Worm (Caenorhabditis elegans) whole organism, mixed stage, embryonic: ENCODE results near the gene sec-16A.1.

Experiments
- drap-1 ChIP-seq: fragments of 200-800 bp; sonication (Bioruptor generic); optimal IDR thresholded peaks from 3 replicates; lab custom pipeline; 2018; ENCODE audit warnings: mild to moderate bottlenecking, missing genetic modification characterization, missing compliant biosample characterization
- elt-1 ChIP-seq: sonication (generic microtip); optimal IDR thresholded peaks from 2 replicates; lab custom pipeline; 2017; ENCODE audit warnings: missing genetic modification characterization, mild to moderate bottlenecking, missing compliant biosample characterization, antibody characterized with exemption, moderate library complexity, borderline replicate concordance; ENCODE audit not compliant: insufficient read depth
- elt-3 ChIP-seq: fragments of 150-350 bp; optimal IDR thresholded peaks from 2 replicates; lab custom pipeline; 2014; ENCODE audit warnings: missing biosample characterization, missing genetic modification characterization
- hlh-1 ChIP-seq: fragments of 150-350 bp; optimal IDR thresholded peaks from 2 replicates; lab custom pipeline; 2014; ENCODE audit warnings: missing biosample characterization, missing genetic modification reagents, missing genetic modification characterization
- mab-5 ChIP-seq: fragments of 150-350 bp; optimal IDR thresholded peaks from 2 replicates; lab custom pipeline; 2014; ENCODE audit warnings: missing biosample characterization, missing genetic modification characterization
- mep-1 ChIP-seq: fragments of 150-350 bp; optimal IDR thresholded peaks from 2 replicates; lab custom pipeline; 2017; ENCODE audit warnings: missing biosample characterization, missing genetic modification reagents, missing genetic modification characterization, inconsistent platforms
- nhr-237 ChIP-seq: fragments of 150-350 bp; optimal IDR thresholded peaks from 2 replicates; lab custom pipeline; 2014; ENCODE audit warnings: missing biosample characterization, missing genetic modification characterization
- nhr-76 ChIP-seq: sonication (generic microtip); optimal IDR thresholded peaks from 2 replicates; lab custom pipeline; 2017; ENCODE audit warnings: missing biosample characterization, missing genetic modification characterization
- snpc-4 ChIP-seq: fragments of 150-350 bp; optimal IDR thresholded peaks from 2 replicates; lab custom pipeline; 2014; ENCODE audit warnings: missing biosample characterization, missing genetic modification characterization
- unc-39 ChIP-seq: fragments of 150-350 bp; optimal IDR thresholded peaks from 2 replicates; lab custom pipeline; 2014; ENCODE audit warnings: missing biosample characterization, missing genetic modification characterization
- zip-8 ChIP-seq: fragments of 150-350 bp; optimal IDR thresholded peaks from 2 replicates; lab custom pipeline; 2014; ENCODE audit warnings: missing biosample characterization, missing genetic modification characterization
- ztf-11 ChIP-seq: fragments of 150-350 bp; optimal IDR thresholded peaks from 2 replicates; lab custom pipeline; 2014; ENCODE audit warnings: missing biosample characterization, missing genetic modification characterization

DNA sequence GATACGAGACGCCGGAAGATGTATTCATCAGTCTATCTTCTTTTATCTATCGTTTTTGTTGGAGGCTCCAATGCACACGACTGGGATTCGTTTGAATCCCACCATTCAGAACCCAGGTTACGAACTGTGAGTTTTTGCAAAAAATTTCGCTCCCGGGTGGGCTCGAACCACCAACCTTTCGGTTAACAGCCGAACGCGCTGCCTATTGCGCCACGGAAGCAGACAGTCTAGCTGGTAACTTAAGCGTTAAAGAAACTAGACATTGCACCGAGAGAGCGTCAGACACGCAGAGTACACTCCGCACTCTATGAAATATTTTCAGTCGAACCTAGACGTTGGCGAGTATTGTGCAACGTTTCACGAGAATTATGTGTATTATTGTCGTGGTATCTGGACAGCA, 21.6 kb upstream of the sec-16A.1 start:
- no peak for TF ChIP-seq nhr-76
- TF ChIP-seq drap-1 (GFP tag; lab: Kevin White, UChicago) = peak; percentile 69
- no peak for TF ChIP-seq unc-39
- no peak for TF ChIP-seq elt-3 (tag; lab: Kevin White, UChicago)
- no peak for TF ChIP-seq elt-1 (tag; lab: Kevin White, UChicago)
- no peak for TF ChIP-seq mab-5
- no peak for TF ChIP-seq nhr-237
- TF ChIP-seq hlh-1 = no peak
- no peak for TF ChIP-seq snpc-4
- no peak for TF ChIP-seq zip-8 (tag; lab: Kevin White, UChicago)
- no peak for TF ChIP-seq ztf-11 (tag; lab: Kevin White, UChicago)
- no peak for TF ChIP-seq mep-1 (tag; lab: Kevin White, UChicago)
